Fruit fly (Drosophila melanogaster) whole organism, pupa: ENCODE results near the gene iav.

Experiments used
- CG10348 ChIP-seq: fragments of 200-800 bp; sonication (Bioruptor generic); IDR thresholded peaks from 2 replicates; pipeline ENCODE4 v1.3.6; 2022; ENCODE audit warnings: missing biosample characterization, missing genetic modification characterization
- CG12605 ChIP-seq: fragments of 200-800 bp; sonication (Bioruptor generic); IDR thresholded peaks from 2 replicates; pipeline ENCODE4 v1.3.6; 2022; ENCODE audit warnings: missing biosample characterization, missing genetic modification characterization
- CG13204 ChIP-seq: fragments of 200-800 bp; sonication (Bioruptor generic); optimal IDR thresholded peaks from 2 replicates; lab custom pipeline; 2018; ENCODE audit warnings: missing biosample characterization, mild to moderate bottlenecking, missing genetic modification characterization, moderate library complexity
- CG14655 ChIP-seq: fragments of 200-800 bp; sonication (Bioruptor generic); optimal IDR thresholded peaks from 3 replicates; lab custom pipeline; 2017; ENCODE audit warnings: mild to moderate bottlenecking, missing biosample characterization, missing genetic modification reagents, missing genetic modification characterization
- CG15710 ChIP-seq: fragments of 200-800 bp; sonication (Bioruptor generic); optimal IDR thresholded peaks from 2 replicates; lab custom pipeline; 2018; ENCODE audit warnings: missing biosample characterization, mild to moderate bottlenecking, missing genetic modification characterization, moderate library complexity
- CG17806 ChIP-seq: fragments of 200-800 bp; sonication (Bioruptor generic); optimal IDR thresholded peaks from 2 replicates; lab custom pipeline; 2018; ENCODE audit warnings: missing biosample characterization, mild to moderate bottlenecking, missing genetic modification characterization, moderate library complexity
- CG32121 ChIP-seq: fragments of 200-800 bp; sonication (Bioruptor generic); IDR thresholded peaks from 2 replicates; pipeline ENCODE4 v1.3.6; 2022; ENCODE audit warnings: missing biosample characterization, missing genetic modification characterization
- CG34367 ChIP-seq: fragments of 200-800 bp; sonication (Bioruptor generic); optimal IDR thresholded peaks from 2 replicates; lab custom pipeline; 2018; ENCODE audit warnings: missing biosample characterization, mild to moderate bottlenecking, missing genetic modification characterization
- CG4496 ChIP-seq: fragments of 200-800 bp; sonication (Bioruptor generic); IDR thresholded peaks from 3 replicates; pipeline ENCODE4 v1.3.6; 2022; ENCODE audit warnings: missing biosample characterization, missing genetic modification characterization
- CG8159 ChIP-seq: fragments of 200-800 bp; sonication (Bioruptor generic); optimal IDR thresholded peaks from 3 replicates; lab custom pipeline; 2018; ENCODE audit warnings: missing biosample characterization, mild to moderate bottlenecking, missing genetic modification characterization, moderate library complexity
- CG8301 ChIP-seq: fragments of 200-800 bp; sonication (Bioruptor generic); optimal IDR thresholded peaks from 2 replicates; lab custom pipeline; 2018; ENCODE audit warnings: missing biosample characterization, mild to moderate bottlenecking, missing genetic modification characterization
- CG9948 ChIP-seq: fragments of 200-800 bp; sonication (Bioruptor generic); optimal IDR thresholded peaks from 2 replicates; lab custom pipeline; 2018; ENCODE audit warnings: missing biosample characterization, mild to moderate bottlenecking, missing genetic modification characterization, moderate library complexity
- D1 ChIP-seq: fragments of 200-800 bp; sonication (Bioruptor generic); optimal IDR thresholded peaks from 2 replicates; lab custom pipeline; 2018; ENCODE audit warnings: missing biosample characterization, mild to moderate bottlenecking, missing genetic modification characterization, moderate library complexity
- EcR ChIP-seq: fragments of 200-800 bp; sonication (Bioruptor generic); optimal IDR thresholded peaks from 3 replicates; lab custom pipeline; 2019; ENCODE audit warnings: missing biosample characterization, missing genetic modification characterization, mild to moderate bottlenecking, moderate library complexity, missing genetic modification reagents
- Ets98B ChIP-seq: fragments of 200-800 bp; sonication (Bioruptor generic); IDR thresholded peaks from 2 replicates; pipeline ENCODE4 v1.3.6; 2022; ENCODE audit warnings: missing biosample characterization, missing genetic modification characterization
- Pif1A ChIP-seq: fragments of 200-800 bp; sonication (Bioruptor generic); optimal IDR thresholded peaks from 3 replicates; lab custom pipeline; 2016; ENCODE audit warnings: missing biosample characterization, missing genetic modification characterization
- Pif1B ChIP-seq: fragments of 200-800 bp; sonication (Bioruptor generic); optimal IDR thresholded peaks from 3 replicates; lab custom pipeline; 2016; ENCODE audit warnings: missing biosample characterization, missing genetic modification characterization
- Snoo ChIP-seq: fragments of 200-800 bp; sonication (Bioruptor generic); optimal IDR thresholded peaks from 3 replicates; lab custom pipeline; 2017; ENCODE audit warnings: missing biosample characterization, mild to moderate bottlenecking, missing genetic modification characterization, inconsistent platforms
- fd96Ca ChIP-seq: fragments of 200-800 bp; sonication (Bioruptor generic); IDR thresholded peaks from 3 replicates; pipeline ENCODE4 v1.3.6; 2022; ENCODE audit warnings: missing biosample characterization, missing genetic modification characterization
- gl ChIP-seq: fragments of 200-800 bp; sonication (Bioruptor generic); optimal IDR thresholded peaks from 2 replicates; lab custom pipeline; 2018; ENCODE audit warnings: missing biosample characterization, mild to moderate bottlenecking, missing genetic modification characterization
- rn ChIP-seq: fragments of 200-800 bp; sonication (Bioruptor generic); IDR thresholded peaks from 2 replicates; pipeline ENCODE4 v1.3.6; 2022; ENCODE audit warnings: missing biosample characterization, missing genetic modification characterization

Gene iav

dm6 chrX:6856332-6856995, 42.7 kb downstream of the iav start:
- TF ChIP-seq EcR (GFP tag; lab: Kevin White, UChicago) (peak; percentile 64), CG9948 (tag; lab: Kevin White, UChicago) (peak; percentile 45), CG12605 (GFP tag; lab: Robert Waterston, UW) (no peak), CG8301 (tag; lab: Kevin White, UChicago) (peak; percentile 48), rn (peak; percentile 42; the same call in 1 of the 2 replicates), CG4496 (GFP tag; lab: Robert Waterston, UW) (peak; percentile 75; the same call in 2 of the 3 replicates), CG17806 (peak; percentile 23), Ets98B (GFP tag; lab: Robert Waterston, UW) (peak; percentile 78), CG32121 (peak; percentile 65; the same call in 1 of the 2 replicates), Snoo (tag; lab: Kevin White, UChicago) (peak; percentile 51), CG15710 (tag; lab: Kevin White, UChicago) (peak; percentile 23), CG10348 (GFP tag; lab: Robert Waterston, UW) (no peak), CG8159 (tag; lab: Kevin White, UChicago) (peak; percentile 62), CG13204 (GFP tag; lab: Kevin White, UChicago) (no peak), Pif1B (peak; percentile 42), CG14655 (GFP tag; lab: Kevin White, UChicago) (peak; percentile 56), gl (tag; lab: Kevin White, UChicago) (no peak), CG34367 (peak; percentile 15), D1 (peak; percentile 19)
- TF ChIP-seq, all 21 proteins: peak for 15

DNA sequence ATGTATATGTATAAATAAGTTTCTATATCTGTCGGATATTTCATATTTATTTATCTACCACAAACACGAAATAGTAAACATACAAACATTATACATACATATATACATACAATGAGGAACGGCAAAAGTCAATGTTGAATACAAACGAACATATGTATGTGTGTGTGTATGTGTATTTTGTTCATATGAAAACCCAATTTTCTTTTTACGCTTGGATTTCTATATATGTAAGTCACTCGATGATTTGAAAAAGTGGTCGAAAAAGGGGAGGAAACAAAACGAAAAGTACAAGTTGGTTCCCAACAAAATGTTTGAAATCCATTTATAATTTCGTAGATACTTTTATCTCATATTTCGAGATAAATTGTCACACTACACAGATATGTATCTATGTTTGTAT, 43.5 kb downstream of the iav start:
- TF ChIP-seq fd96Ca (GFP tag; lab: Robert Waterston, UW) (no peak), Snoo (tag; lab: Kevin White, UChicago) (no peak), CG12605 (GFP tag; lab: Robert Waterston, UW) (no peak), CG9948 (tag; lab: Kevin White, UChicago) (no peak), CG8301 (tag; lab: Kevin White, UChicago) (no peak)

- TF ChIP-seq rn: no peak
Measured at dm6 chrX:6857693-6858092, 43.9 kb downstream of the iav start.

DNA sequence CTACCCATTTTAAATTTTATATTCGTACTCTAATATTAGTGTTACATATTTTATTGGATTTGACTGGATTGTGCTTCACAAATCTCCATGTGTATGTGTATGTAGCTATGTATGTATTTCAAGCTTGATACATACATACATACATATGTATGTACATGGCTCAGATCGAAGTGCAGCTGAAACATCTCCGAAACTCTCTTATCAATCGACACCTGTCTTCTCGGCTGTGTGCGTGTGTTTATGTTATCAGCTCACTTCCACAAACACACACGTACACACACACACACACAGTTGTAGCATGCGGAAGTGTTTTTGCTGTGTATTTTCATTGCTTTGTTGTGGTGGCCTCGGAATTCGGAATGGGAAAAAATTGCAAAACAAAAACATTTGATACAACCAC, 45.5 kb downstream of the iav start:
- TF ChIP-seq Snoo (tag; lab: Kevin White, UChicago): no peak
- TF ChIP-seq D1: no peak
- no peak for TF ChIP-seq CG10348 (GFP tag; lab: Robert Waterston, UW)
- TF ChIP-seq CG8301 (tag; lab: Kevin White, UChicago): no peak
- no peak for TF ChIP-seq CG9948 (tag; lab: Kevin White, UChicago)
- TF ChIP-seq CG15710 (tag; lab: Kevin White, UChicago): no peak
- TF ChIP-seq CG17806: no peak
- TF ChIP-seq Ets98B (GFP tag; lab: Robert Waterston, UW): no peak
- TF ChIP-seq CG34367: no peak
- no peak for TF ChIP-seq CG4496 (GFP tag; lab: Robert Waterston, UW)
- TF ChIP-seq fd96Ca (GFP tag; lab: Robert Waterston, UW): no peak
- no peak for TF ChIP-seq gl (tag; lab: Kevin White, UChicago)
- TF ChIP-seq Pif1A (GFP tag; lab: Kevin White, UChicago): no peak
- no peak for TF ChIP-seq EcR (GFP tag; lab: Kevin White, UChicago)
- no peak for TF ChIP-seq Pif1B
- TF ChIP-seq CG14655 (GFP tag; lab: Kevin White, UChicago): no peak
- no peak for TF ChIP-seq CG32121
- no peak for TF ChIP-seq CG8159 (tag; lab: Kevin White, UChicago)
- TF ChIP-seq rn: no peak
- TF ChIP-seq, all 21 proteins: peak for 0

- TF ChIP-seq Ets98B (GFP tag; lab: Robert Waterston, UW): peak; percentile 37; the same call in 1 of the 2 replicates
- TF ChIP-seq CG17806: peak; percentile 69
- TF ChIP-seq CG13204 (GFP tag; lab: Kevin White, UChicago): peak; percentile 66
- peak; percentile 84 for TF ChIP-seq Snoo (tag; lab: Kevin White, UChicago)
- peak; percentile 92 for TF ChIP-seq CG14655 (GFP tag; lab: Kevin White, UChicago)
- peak; percentile 88 for TF ChIP-seq CG8159 (tag; lab: Kevin White, UChicago)
- TF ChIP-seq Pif1B: peak; percentile 42
- peak; percentile 73 for TF ChIP-seq Pif1A (GFP tag; lab: Kevin White, UChicago)
- TF ChIP-seq CG9948 (tag; lab: Kevin White, UChicago): peak; percentile 70
- TF ChIP-seq EcR (GFP tag; lab: Kevin White, UChicago): no peak
- TF ChIP-seq fd96Ca (GFP tag; lab: Robert Waterston, UW): peak; percentile 68
- TF ChIP-seq gl (tag; lab: Kevin White, UChicago): no peak
- peak; percentile 82 for TF ChIP-seq CG8301 (tag; lab: Kevin White, UChicago)
- TF ChIP-seq CG15710 (tag; lab: Kevin White, UChicago): peak; percentile 59
- TF ChIP-seq CG10348 (GFP tag; lab: Robert Waterston, UW): no peak; the same call in 1 of the 2 replicates
- TF ChIP-seq D1: peak; percentile 22
- TF ChIP-seq rn: no peak
- peak; percentile 80 for TF ChIP-seq CG4496 (GFP tag; lab: Robert Waterston, UW)
- no peak for TF ChIP-seq CG32121
- TF ChIP-seq CG12605 (GFP tag; lab: Robert Waterston, UW): no peak
- TF ChIP-seq CG34367: peak; percentile 55
Measured at dm6 chrX:6859756-6860412, 46.1 kb downstream of the iav start.
